Fruit fly (Drosophila melanogaster): Measurements from ENCODE around the gene CG42540.
A peak's percentile ranks its signal among the peaks of the same experiment; 100 is the strongest.

The CG42540 gene

DNA sequence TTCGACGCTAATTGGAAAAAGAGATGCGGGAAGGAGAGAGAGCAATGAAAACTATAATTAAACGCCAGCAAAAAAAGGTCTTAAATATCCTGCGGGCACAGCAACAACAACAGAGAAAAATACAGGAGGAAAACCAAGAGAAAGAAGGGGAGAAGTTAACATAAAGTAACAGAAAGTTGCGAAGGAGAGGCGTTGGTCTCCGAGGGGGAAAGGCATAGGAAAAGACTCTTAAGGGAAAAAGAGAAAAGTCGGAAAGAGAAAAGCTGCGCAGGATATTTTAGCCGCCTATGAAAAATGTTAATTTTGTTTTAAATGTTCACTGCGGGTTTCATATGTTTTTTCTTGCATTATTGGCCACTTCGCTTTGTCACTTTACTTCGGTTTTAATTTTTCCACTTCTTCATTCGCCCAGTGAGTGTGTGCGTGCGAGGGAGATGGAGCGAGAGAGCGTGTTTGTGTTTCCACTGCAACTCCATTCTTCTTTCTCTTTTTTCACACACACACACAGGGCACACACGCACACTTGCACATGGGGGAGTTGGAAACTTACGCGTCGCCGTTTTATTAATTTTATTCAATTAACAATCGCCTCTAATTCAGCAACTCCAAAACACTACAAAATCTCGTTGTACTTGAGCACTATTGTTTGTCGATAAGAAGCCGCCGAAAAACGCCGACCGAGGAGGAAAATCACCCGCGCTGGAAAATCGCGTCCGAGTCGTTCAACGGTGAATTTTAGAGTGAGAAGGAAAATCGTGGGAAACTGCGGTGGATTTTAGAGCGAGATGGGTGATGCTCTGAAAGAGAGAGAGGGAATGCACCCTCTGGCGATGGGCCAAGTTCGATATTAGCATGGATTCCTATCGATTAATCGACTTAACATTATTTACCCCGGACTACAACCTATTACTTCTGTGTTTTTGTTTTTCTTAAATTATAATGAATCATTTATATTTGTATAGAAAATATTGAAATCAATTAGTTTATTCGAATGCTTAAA is 69.8 kb downstream of the CG42540 start, which contains the start of gene Src64B:
Src64B (minus strand) TSS at position 810 of the 1,000 bp plus-strand sequence.
- peak; percentile 66 for TF ChIP-seq bab1 (GFP tag; optimal IDR thresholded peaks at IDR 0.05)
- peak; percentile 12 for TF ChIP-seq CG11617 (GFP tag; optimal IDR thresholded peaks at IDR 0.05)
- peak; percentile 57 for TF ChIP-seq Mnt (GFP tag; optimal IDR thresholded peaks at IDR 0.05)
- TF ChIP-seq kay (GFP tag; ENCODE audit: borderline replicate concordance), result peak; percentile 58
- peak; percentile 90 for TF ChIP-seq pad (GFP tag; optimal IDR thresholded peaks at IDR 0.05)
- peak; percentile 62 for TF ChIP-seq tj (GFP tag; optimal IDR thresholded peaks at IDR 0.05)
- TF ChIP-seq CG7101 (tag; optimal IDR thresholded peaks at IDR 0.05), result peak; percentile 19
- no peak for TF ChIP-seq cnc (optimal IDR thresholded peaks at IDR 0.05)
- no peak for TF ChIP-seq CG12768 (GFP tag; optimal IDR thresholded peaks at IDR 0.05)
- peak; percentile 11 for TF ChIP-seq cic (GFP tag; optimal IDR thresholded peaks at IDR 0.05)
- TF ChIP-seq CG33017 (tag; optimal IDR thresholded peaks at IDR 0.05), result no peak
- TF ChIP-seq Hr96 (GFP tag; optimal IDR thresholded peaks at IDR 0.05), result no peak
- peak; percentile 41 for TF ChIP-seq Crg-1 (GFP tag; optimal IDR thresholded peaks at IDR 0.05)
- TF ChIP-seq Clk (GFP tag; optimal IDR thresholded peaks at IDR 0.05), result no peak
- no peak for TF ChIP-seq CG14711 (tag; optimal IDR thresholded peaks at IDR 0.05)
- TF ChIP-seq toe (GFP tag; optimal IDR thresholded peaks at IDR 0.05), result no peak
- no peak for TF ChIP-seq CG5204 (GFP tag; optimal IDR thresholded peaks at IDR 0.05)
- peak; percentile 29 for TF ChIP-seq CG7045 (GFP tag; optimal IDR thresholded peaks at IDR 0.05)
- peak; percentile 36 for TF ChIP-seq CG1620 (GFP tag; optimal IDR thresholded peaks at IDR 0.05)
- TF ChIP-seq ovo (GFP tag; optimal IDR thresholded peaks at IDR 0.05), result peak; percentile 19

DNA sequence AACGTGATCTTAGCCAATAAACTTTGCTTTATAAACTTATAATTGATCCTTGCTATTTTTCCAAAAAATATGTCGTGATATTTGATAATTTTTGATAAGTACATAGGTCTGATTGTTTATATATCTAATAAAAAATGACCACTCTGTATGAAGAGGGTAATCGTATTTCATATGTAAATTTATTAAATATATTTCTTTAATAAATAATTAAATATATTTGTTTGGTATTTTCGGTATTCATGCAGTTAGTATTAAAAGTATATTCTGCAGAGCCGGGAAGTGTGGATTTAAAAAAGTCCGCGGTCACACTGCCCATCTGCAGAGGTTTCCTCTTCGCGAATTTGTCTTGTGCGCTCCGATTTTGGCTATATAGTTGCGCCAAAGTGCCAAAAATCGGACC is 70.5 kb downstream of the CG42540 start, which contains the start of gene HDAC1:
HDAC1 (plus strand) TSS at position 301 of the 400 bp plus-strand sequence.
- no peak for TF ChIP-seq Clk (GFP tag; optimal IDR thresholded peaks at IDR 0.05)
- TF ChIP-seq pad (GFP tag; optimal IDR thresholded peaks at IDR 0.05), result no peak
- no peak for TF ChIP-seq CG7045 (GFP tag; optimal IDR thresholded peaks at IDR 0.05)
- no peak for TF ChIP-seq toe (GFP tag; optimal IDR thresholded peaks at IDR 0.05)

DNA sequence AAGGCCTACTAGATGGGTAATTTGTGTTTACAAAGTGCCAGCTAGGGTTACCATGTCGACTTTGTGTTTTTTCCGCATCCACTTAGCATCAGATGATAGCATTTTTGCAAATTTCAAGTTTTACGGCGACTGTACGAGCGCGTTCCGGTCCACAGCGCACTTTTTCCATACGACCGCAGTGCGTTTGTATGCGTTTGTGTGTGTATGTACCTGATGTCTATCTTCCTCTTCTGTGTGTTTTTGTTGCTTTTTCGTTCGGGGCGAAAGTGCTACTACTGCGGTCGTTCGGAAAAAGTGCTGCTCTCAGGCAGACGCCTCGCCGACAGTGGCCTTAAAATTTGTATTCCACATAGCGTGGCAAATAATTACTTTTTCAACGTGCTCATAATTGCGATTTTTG is 71.1 kb downstream of the CG42540 start:
- TF ChIP-seq bab1 (GFP tag; optimal IDR thresholded peaks at IDR 0.05), result no peak
- TF ChIP-seq kay (GFP tag; ENCODE audit: borderline replicate concordance), result no peak
- no peak for TF ChIP-seq CG5204 (GFP tag; optimal IDR thresholded peaks at IDR 0.05)
- TF ChIP-seq CG12768 (GFP tag; optimal IDR thresholded peaks at IDR 0.05), result no peak
- peak; percentile 10 for TF ChIP-seq cic (GFP tag; optimal IDR thresholded peaks at IDR 0.05)
- TF ChIP-seq Mnt (GFP tag; optimal IDR thresholded peaks at IDR 0.05), result peak; percentile 12

dm6 chr3L:4634689-4635088 is 78.8 kb downstream of the CG42540 start, which contains the start of gene CG13716:
TSS of gene CG13716 (minus strand) at chr3L:4634789.
- no peak for TF ChIP-seq CG5204 (GFP tag; optimal IDR thresholded peaks at IDR 0.05)
- no peak for TF ChIP-seq CG1620 (GFP tag; optimal IDR thresholded peaks at IDR 0.05)

Data from whole organism, adult.